Worm (Caenorhabditis elegans) whole organism, late embryonic: ENCODE measurements around the gene F54D5.17.

Experiments used
- C08G9.2 ChIP-seq: sonication (generic microtip); optimal IDR thresholded peaks from 2 replicates; lab custom pipeline; 2016; ENCODE audit warnings: mild to moderate bottlenecking, missing genetic modification characterization, moderate library complexity, missing compliant biosample characterization
- C38D4.7 ChIP-seq: fragments of 200-800 bp; sonication (Bioruptor generic); optimal IDR thresholded peaks from 2 replicates; lab custom pipeline; 2018; ENCODE audit warnings: mild to moderate bottlenecking, missing genetic modification characterization, moderate library complexity, missing compliant biosample characterization
- F13H6.1 ChIP-seq: sonication (generic microtip); optimal IDR thresholded peaks from 2 replicates; lab custom pipeline; 2016; ENCODE audit warnings: missing genetic modification characterization, missing compliant biosample characterization
- ceh-14 ChIP-seq: sonication (generic microtip); optimal IDR thresholded peaks from 2 replicates; lab custom pipeline; 2016; ENCODE audit warnings: missing genotype, missing genetic modification characterization, missing compliant biosample characterization
- ceh-18 ChIP-seq: sonication (generic microtip); optimal IDR thresholded peaks from 2 replicates; lab custom pipeline; 2016; ENCODE audit warnings: missing genetic modification characterization, missing compliant biosample characterization
- ceh-19 ChIP-seq: fragments of 200-800 bp; sonication (Bioruptor generic); optimal IDR thresholded peaks from 2 replicates; lab custom pipeline; 2018; ENCODE audit warnings: mild to moderate bottlenecking, missing genetic modification characterization, missing compliant biosample characterization
- ceh-2 ChIP-seq: sonication (generic microtip); optimal IDR thresholded peaks from 2 replicates; lab custom pipeline; 2016; ENCODE audit warnings: missing genotype, missing genetic modification characterization, missing compliant biosample characterization
- ceh-31 ChIP-seq: sonication (generic microtip); optimal IDR thresholded peaks from 2 replicates; lab custom pipeline; 2016; ENCODE audit warnings: missing genetic modification characterization, missing compliant biosample characterization
- ceh-48 ChIP-seq: sonication (generic microtip); optimal IDR thresholded peaks from 2 replicates; lab custom pipeline; 2016; ENCODE audit warnings: missing genetic modification characterization, inconsistent platforms, missing compliant biosample characterization
- dmd-4 ChIP-seq: sonication (generic microtip); optimal IDR thresholded peaks from 2 replicates; lab custom pipeline; 2016; ENCODE audit warnings: borderline replicate concordance, missing genetic modification characterization, missing compliant biosample characterization
- dve-1 ChIP-seq: sonication (generic microtip); optimal IDR thresholded peaks from 2 replicates; lab custom pipeline; 2017; ENCODE audit warnings: antibody characterized with exemption, mild to moderate bottlenecking, missing genetic modification characterization, missing compliant biosample characterization
- elt-4 ChIP-seq: sonication (generic microtip); optimal IDR thresholded peaks from 2 replicates; lab custom pipeline; 2016; ENCODE audit warnings: missing genetic modification characterization, missing compliant biosample characterization
- ets-4 ChIP-seq: sonication (generic microtip); optimal IDR thresholded peaks from 2 replicates; lab custom pipeline; 2016; ENCODE audit warnings: missing genetic modification characterization, missing compliant biosample characterization
- fax-1 ChIP-seq: sonication (generic microtip); optimal IDR thresholded peaks from 2 replicates; lab custom pipeline; 2016; ENCODE audit warnings: missing genotype, missing genetic modification characterization, missing compliant biosample characterization
- fkh-10 ChIP-seq: fragments of 150-350 bp; optimal IDR thresholded peaks from 2 replicates; lab custom pipeline; 2014; ENCODE audit warnings: missing biosample characterization, missing genetic modification reagents, missing genetic modification characterization
- hlh-15 ChIP-seq: sonication (generic microtip); optimal IDR thresholded peaks from 2 replicates; lab custom pipeline; 2016; ENCODE audit warnings: missing genetic modification characterization, missing compliant biosample characterization
- hlh-30 ChIP-seq: sonication (generic microtip); optimal IDR thresholded peaks from 2 replicates; lab custom pipeline; 2017; ENCODE audit warnings: antibody characterized with exemption, missing genetic modification characterization, missing compliant biosample characterization; ENCODE audit not compliant: insufficient read depth
- hlh-6 ChIP-seq: sonication (generic microtip); optimal IDR thresholded peaks from 2 replicates; lab custom pipeline; 2016; ENCODE audit warnings: missing genotype, missing genetic modification characterization, missing compliant biosample characterization
- hlh-8 ChIP-seq: sonication (generic microtip); optimal IDR thresholded peaks from 2 replicates; lab custom pipeline; 2016; ENCODE audit warnings: missing genotype, missing genetic modification characterization, missing compliant biosample characterization
- nfya-1 ChIP-seq: sonication (generic microtip); optimal IDR thresholded peaks from 2 replicates; lab custom pipeline; 2017; ENCODE audit warnings: missing genetic modification characterization, mild to moderate bottlenecking, missing compliant biosample characterization, antibody characterized with exemption, moderate library complexity
- nhr-232 ChIP-seq: sonication (generic microtip); optimal IDR thresholded peaks from 2 replicates; lab custom pipeline; 2016; ENCODE audit warnings: missing genetic modification characterization, missing compliant biosample characterization
- npax-4 ChIP-seq: sonication (generic microtip); optimal IDR thresholded peaks from 2 replicates; lab custom pipeline; 2016; ENCODE audit warnings: missing genetic modification characterization, missing compliant biosample characterization
- pat-9 ChIP-seq: fragments of 200-800 bp; sonication (Bioruptor generic); optimal IDR thresholded peaks from 2 replicates; lab custom pipeline; 2018; ENCODE audit warnings: mild to moderate bottlenecking, missing genetic modification characterization, moderate library complexity, missing compliant biosample characterization
- pqm-1 ChIP-seq: sonication (generic microtip); optimal IDR thresholded peaks from 2 replicates; lab custom pipeline; 2016; ENCODE audit warnings: missing genetic modification characterization, missing compliant biosample characterization
- pros-1 ChIP-seq: fragments of 150-350 bp; optimal IDR thresholded peaks from 2 replicates; lab custom pipeline; 2014; ENCODE audit warnings: missing biosample characterization, missing genetic modification reagents, missing genetic modification characterization
- ref-2 ChIP-seq: sonication (generic microtip); optimal IDR thresholded peaks from 2 replicates; lab custom pipeline; 2016; ENCODE audit warnings: missing genetic modification characterization, missing compliant biosample characterization
- rnt-1 ChIP-seq: sonication (generic microtip); optimal IDR thresholded peaks from 2 replicates; lab custom pipeline; 2016; ENCODE audit warnings: missing genetic modification characterization, missing compliant biosample characterization
- sox-2 ChIP-seq: fragments of 200-800 bp; sonication (Bioruptor generic); IDR thresholded peaks from 2 replicates; pipeline ENCODE4 v1.3.6; 2022; ENCODE audit warnings: missing genetic modification reagents, missing genetic modification characterization, missing compliant biosample characterization
- syd-9 ChIP-seq: sonication (generic microtip); optimal IDR thresholded peaks from 2 replicates; lab custom pipeline; 2016; ENCODE audit warnings: mild to moderate bottlenecking, missing genetic modification characterization, moderate library complexity, missing compliant biosample characterization
- unc-42 ChIP-seq: sonication (generic microtip); optimal IDR thresholded peaks from 2 replicates; lab custom pipeline; 2016; ENCODE audit warnings: missing genotype, missing genetic modification characterization, missing compliant biosample characterization
- unc-55 ChIP-seq: sonication (generic microtip); optimal IDR thresholded peaks from 2 replicates; lab custom pipeline; 2017; ENCODE audit warnings: missing biosample characterization, missing genetic modification reagents, missing genetic modification characterization

Gene F54D5.17

ce11 chrII:11556338-11556737 lies at the start of gene F54D5.17:
F54D5.17 (plus strand) TSS chrII:11556638.
- no peak for TF ChIP-seq unc-55 (GFP tag; lab: Kevin White, UChicago)
- TF ChIP-seq pat-9 (tag; lab: Kevin White, UChicago): no peak
- no peak for TF ChIP-seq ceh-18 (tag; lab: Kevin White, UChicago)
- TF ChIP-seq ceh-19 (GFP tag; lab: Kevin White, UChicago): no peak
- no peak for TF ChIP-seq hlh-30 (tag; lab: Kevin White, UChicago)
- no peak for TF ChIP-seq hlh-6
- TF ChIP-seq sox-2 (GFP tag; lab: Robert Waterston, UW): no peak
- TF ChIP-seq F13H6.1 (tag; lab: Kevin White, UChicago): no peak

- TF ChIP-seq fax-1 (no peak), ceh-18 (tag; lab: Kevin White, UChicago) (no peak), pros-1 (no peak)
- TF ChIP-seq, all 69 proteins: peak for 0
Measured at ce11 chrII:11510373-11510772, 46.1 kb upstream of the F54D5.17 start, which contains the start of gene npr-41. npr-41 (plus strand) TSS chrII:11510673.

ce11 chrII:11512921-11513320 lies 43.5 kb upstream of the F54D5.17 start:
- no peak for TF ChIP-seq ceh-31
- TF ChIP-seq rnt-1 (tag; lab: Kevin White, UChicago): no peak

ce11 chrII:11514775-11515174 lies 41.7 kb upstream of the F54D5.17 start, which contains the start of gene srh-44:
srh-44 (plus strand) TSS chrII:11515075.
- no peak for TF ChIP-seq elt-4 (tag; lab: Kevin White, UChicago)
- no peak for TF ChIP-seq hlh-8
- no peak for TF ChIP-seq ceh-2 (tag; lab: Kevin White, UChicago)
- no peak for TF ChIP-seq hlh-30 (tag; lab: Kevin White, UChicago)
- no peak for TF ChIP-seq C08G9.2 (tag; lab: Kevin White, UChicago)
- TF ChIP-seq hlh-15 (tag; lab: Kevin White, UChicago): no peak

ce11 chrII:11518184-11518583 lies 38.3 kb upstream of the F54D5.17 start, which contains the start of gene B0334.10:
B0334.10 (plus strand) TSS chrII:11518484.
- TF ChIP-seq fkh-10: no peak
- no peak for TF ChIP-seq dmd-4 (tag; lab: Kevin White, UChicago)
- TF ChIP-seq ceh-19 (GFP tag; lab: Kevin White, UChicago): no peak
- TF ChIP-seq unc-42 (tag; lab: Kevin White, UChicago): no peak
- no peak for TF ChIP-seq dve-1 (tag; lab: Kevin White, UChicago)
- no peak for TF ChIP-seq pat-9 (tag; lab: Kevin White, UChicago)
- no peak for TF ChIP-seq syd-9 (tag; lab: Kevin White, UChicago)
- TF ChIP-seq hlh-6: no peak
- no peak for TF ChIP-seq F13H6.1 (tag; lab: Kevin White, UChicago)
- no peak for TF ChIP-seq ceh-2 (tag; lab: Kevin White, UChicago)
- TF ChIP-seq ets-4 (tag; lab: Kevin White, UChicago): no peak
- no peak for TF ChIP-seq ref-2 (tag; lab: Kevin White, UChicago)
- no peak for TF ChIP-seq ceh-48 (tag; lab: Kevin White, UChicago)

- TF ChIP-seq nhr-232 (tag; lab: Kevin White, UChicago) (no peak), pat-9 (tag; lab: Kevin White, UChicago) (no peak), C38D4.7 (no peak)
Measured at ce11 chrII:11521300-11521699, 35.1 kb upstream of the F54D5.17 start, which contains the start of gene Y62F5A.10. Y62F5A.10 (plus strand) TSS chrII:11521600.

ce11 chrII:11526954-11527353 lies 29.5 kb upstream of the F54D5.17 start, which contains the start of gene age-1:
age-1 (minus strand) TSS chrII:11527054.
- TF ChIP-seq npax-4 (tag; lab: Kevin White, UChicago): no peak
- TF ChIP-seq ceh-19 (GFP tag; lab: Kevin White, UChicago): no peak
- TF ChIP-seq nfya-1: no peak
- no peak for TF ChIP-seq pqm-1 (tag; lab: Kevin White, UChicago)
- no peak for TF ChIP-seq pros-1
- no peak for TF ChIP-seq rnt-1 (tag; lab: Kevin White, UChicago)
- no peak for TF ChIP-seq elt-4 (tag; lab: Kevin White, UChicago)
- TF ChIP-seq ceh-14 (tag; lab: Kevin White, UChicago): no peak
